Fruit fly (Drosophila melanogaster): Measurements from ENCODE around the gene Dmtn.

- no peak for TF ChIP-seq dsf (GFP tag; optimal IDR thresholded peaks at IDR 0.05; ENCODE audit: borderline replicate concordance)
- TF ChIP-seq h (GFP tag; optimal IDR thresholded peaks at IDR 0.05) = no peak
- TF ChIP-seq fru (GFP tag; optimal IDR thresholded peaks at IDR 0.05) = no peak
- TF ChIP-seq Mio (GFP tag; optimal IDR thresholded peaks at IDR 0.05) = no peak
- no peak for TF ChIP-seq Myc (optimal IDR thresholded peaks at IDR 0.05)
- no peak for TF ChIP-seq dl (GFP tag; optimal IDR thresholded peaks at IDR 0.05; ENCODE audit: insufficient read depth in 1 of 2, partially characterized antibody in 2 of 2)
- TF ChIP-seq Hnf4 (GFP tag; optimal IDR thresholded peaks at IDR 0.05) = no peak
- no peak for TF ChIP-seq br (GFP tag; optimal IDR thresholded peaks at IDR 0.05)
- TF ChIP-seq pan (optimal IDR thresholded peaks at IDR 0.05) = no peak
- TF ChIP-seq lola (GFP tag; optimal IDR thresholded peaks at IDR 0.05) = no peak
These were observed 24.5 kb upstream of the Dmtn start for dm6 chr3R:6430206-6430605.

All from whole organism, wandering third instar larva.